Worm (Caenorhabditis elegans): ENCODE results near the gene F08G2.8.

ce11 chrII:13842340-13842739 is 9.8 kb upstream of the F08G2.8 start:
- TF ChIP-seq tag-97 (GFP tag; IDR thresholded peaks at IDR 0.05): no peak
- TF ChIP-seq lin-39 (tag; optimal IDR thresholded peaks at IDR 0.05): no peak
- TF ChIP-seq nhr-11 (tag; optimal IDR thresholded peaks at IDR 0.05): no peak
- TF ChIP-seq ztf-11 (tag; optimal IDR thresholded peaks at IDR 0.05): no peak
- no peak for TF ChIP-seq nhr-102 (tag; optimal IDR thresholded peaks at IDR 0.05)
- TF ChIP-seq ZK546.5 (tag; optimal IDR thresholded peaks at IDR 0.05): no peak
- TF ChIP-seq R02D3.7 (tag; optimal IDR thresholded peaks at IDR 0.05): no peak
- no peak for TF ChIP-seq F44E2.7 (GFP tag; IDR thresholded peaks at IDR 0.05)

All from whole organism, L4 larva.